Worm (Caenorhabditis elegans): ENCODE results near the gene K02D3.1.
A peak's percentile ranks its signal among the peaks of the same experiment; 100 is the strongest.

K02D3.1 gene

ce11 chrX:13700642-13701233, 6.0 kb upstream of the K02D3.1 start (continued):
- TF ChIP-seq unc-30 (tag; optimal IDR thresholded peaks at IDR 0.05) (peak; percentile 72), grh-1 (GFP tag; IDR thresholded peaks at IDR 0.05) (peak; percentile 97), mdl-1 (tag; optimal IDR thresholded peaks at IDR 0.05) (peak; percentile 21 to 96), aha-1 (tag; optimal IDR thresholded peaks at IDR 0.05) (peak; percentile 96), xbp-1 (tag; optimal IDR thresholded peaks at IDR 0.05) (peak; percentile 98), sox-4 (tag; optimal IDR thresholded peaks at IDR 0.05) (peak; percentile 100), irx-1 (tag; optimal IDR thresholded peaks at IDR 0.05) (peak; percentile 100), nhr-71 (tag; optimal IDR thresholded peaks at IDR 0.05) (peak; percentile 99), hlh-17 (GFP tag; optimal IDR thresholded peaks at IDR 0.05; ENCODE audit: borderline replicate concordance) (no peak), rnt-1 (tag; optimal IDR thresholded peaks at IDR 0.05) (peak; percentile 100), mab-9 (GFP tag; IDR thresholded peaks at IDR 0.05) (peak; percentile 99), F16B12.6 (tag; optimal IDR thresholded peaks at IDR 0.05) (peak; percentile 25), sup-37 (GFP tag; optimal IDR thresholded peaks at IDR 0.05) (peak; percentile 95), nhr-28 (tag; optimal IDR thresholded peaks at IDR 0.05) (peak; percentile 58), jun-1 (tag; optimal IDR thresholded peaks at IDR 0.05) (peak; percentile 100), ets-5 (GFP tag; IDR thresholded peaks at IDR 0.05) (peak; percentile 95; the same call in 1 of the 2 replicates), mep-1 (tag; optimal IDR thresholded peaks at IDR 0.05) (peak; percentile 100), egl-27 (tag; optimal IDR thresholded peaks at IDR 0.05) (peak; percentile 97 to 98), fkh-8 (tag; optimal IDR thresholded peaks at IDR 0.05) (peak; percentile 98), nhr-12 (tag; optimal IDR thresholded peaks at IDR 0.05) (peak; percentile 89), zag-1 (tag; optimal IDR thresholded peaks at IDR 0.05) (peak; percentile 95), pax-3 (tag; optimal IDR thresholded peaks at IDR 0.05) (peak; percentile 96), unc-86 (tag; optimal IDR thresholded peaks at IDR 0.05) (peak; percentile 98), Y116A8C.19 (tag; optimal IDR thresholded peaks at IDR 0.05; ENCODE audit: borderline replicate concordance) (no peak), ama-1 (optimal IDR thresholded peaks at IDR 0.05) (peak; percentile 49), ceh-88 (GFP tag; IDR thresholded peaks at IDR 0.05) (peak; percentile 98), alr-1 (tag; optimal IDR thresholded peaks at IDR 0.05; ENCODE audit: borderline replicate concordance) (no peak), fkh-10 (GFP tag; optimal IDR thresholded peaks at IDR 0.05) (peak; percentile 100), ztf-4 (tag; optimal IDR thresholded peaks at IDR 0.05) (peak; percentile 99), sptf-1 (tag; optimal IDR thresholded peaks at IDR 0.05) (no peak), tlp-1 (tag; optimal IDR thresholded peaks at IDR 0.05) (no peak), snpc-4 (tag; optimal IDR thresholded peaks at IDR 0.05) (peak; percentile 95), nhr-20 (tag; optimal IDR thresholded peaks at IDR 0.05) (peak; percentile 99), unc-130 (tag; optimal IDR thresholded peaks at IDR 0.05) (peak; percentile 99), unc-62 (GFP tag; optimal IDR thresholded peaks at IDR 0.05) (no peak), lin-14 (GFP tag; optimal IDR thresholded peaks at IDR 0.05) (peak; percentile 98), dsc-1 (tag; optimal IDR thresholded peaks at IDR 0.05) (peak; percentile 100), lsy-2 (tag; optimal IDR thresholded peaks at IDR 0.05) (peak; percentile 95), ztf-11 (tag; optimal IDR thresholded peaks at IDR 0.05) (peak; percentile 93 to 97), lin-35 (GFP tag; optimal IDR thresholded peaks at IDR 0.05) (peak; percentile 82 to 94), mef-2 (tag; optimal IDR thresholded peaks at IDR 0.05) (peak; percentile 96), nhr-77 (tag; optimal IDR thresholded peaks at IDR 0.05) (peak; percentile 99), unc-98 (GFP tag; IDR thresholded peaks at IDR 0.05) (peak; percentile 94), nhr-76 (tag; optimal IDR thresholded peaks at IDR 0.05) (peak; percentile 99), ceh-8 (GFP tag; optimal IDR thresholded peaks at IDR 0.05) (peak; percentile 99)

Measured in whole organism, L1 larva.